Worm (Caenorhabditis elegans) whole organism, L2 larva: ENCODE measurements around the gene frpr-18.

Experiments
- C34F6.9 ChIP-seq: fragments of 150-350 bp; optimal IDR thresholded peaks from 2 replicates; lab custom pipeline; 2014; ENCODE audit warnings: missing biosample characterization, missing genetic modification characterization
- F13H6.1 ChIP-seq: sonication (generic microtip); optimal IDR thresholded peaks from 2 replicates; lab custom pipeline; 2016; ENCODE audit warnings: missing genetic modification characterization, missing compliant biosample characterization
- Y55F3AM.14 ChIP-seq: fragments of 200-800 bp; sonication (Bioruptor generic); optimal IDR thresholded peaks from 2 replicates; lab custom pipeline; 2018; ENCODE audit warnings: mild to moderate bottlenecking, missing genetic modification characterization, missing compliant biosample characterization
- ZK546.5 ChIP-seq: sonication (generic microtip); optimal IDR thresholded peaks from 2 replicates; lab custom pipeline; 2017; ENCODE audit warnings: missing biosample characterization, missing genetic modification characterization
- alr-1 ChIP-seq: fragments of 150-350 bp; optimal IDR thresholded peaks from 2 replicates; lab custom pipeline; 2014; ENCODE audit warnings: missing biosample characterization, missing genetic modification characterization
- aly-2 ChIP-seq: fragments of 150-350 bp; optimal IDR thresholded peaks from 2 replicates; lab custom pipeline; 2014; ENCODE audit warnings: missing biosample characterization, missing genetic modification characterization
- ama-1 ChIP-seq: fragments of 150-350 bp; optimal IDR thresholded peaks from 2 replicates; lab custom pipeline; 2018; ENCODE audit warnings: inconsistent platforms
- blmp-1 ChIP-seq: sonication (generic microtip); optimal IDR thresholded peaks from 2 replicates; lab custom pipeline; 2017; ENCODE audit warnings: missing genetic modification characterization, mild to moderate bottlenecking, missing compliant biosample characterization, antibody characterized with exemption, moderate library complexity; ENCODE audit not compliant: insufficient read depth
- ceh-16 ChIP-seq: fragments of 150-350 bp; optimal IDR thresholded peaks from 2 replicates; lab custom pipeline; 2014; ENCODE audit warnings: missing biosample characterization, missing genetic modification characterization
- ceh-82 ChIP-seq: fragments of 150-350 bp; optimal IDR thresholded peaks from 2 replicates; lab custom pipeline; 2014; ENCODE audit warnings: missing biosample characterization, missing genetic modification characterization
- crh-2 ChIP-seq: sonication (generic microtip); optimal IDR thresholded peaks from 2 replicates; lab custom pipeline; 2017; ENCODE audit warnings: missing biosample characterization, missing genetic modification characterization
- dmd-4 ChIP-seq: sonication (generic microtip); optimal IDR thresholded peaks from 2 replicates; lab custom pipeline; 2017; ENCODE audit warnings: missing biosample characterization, missing genetic modification characterization
- egl-27 ChIP-seq: sonication (generic microtip); optimal IDR thresholded peaks from 3 replicates; lab custom pipeline; 2017; ENCODE audit warnings: missing biosample characterization, missing genetic modification reagents, missing genetic modification characterization
- elt-3 ChIP-seq: sonication (generic microtip); optimal IDR thresholded peaks from 2 replicates; lab custom pipeline; 2017; ENCODE audit warnings: missing biosample characterization, missing genetic modification characterization
- fos-1 ChIP-seq: fragments of 150-350 bp; optimal IDR thresholded peaks from 2 replicates; lab custom pipeline; 2014; ENCODE audit warnings: missing biosample characterization, missing genetic modification characterization
- gmeb-1 ChIP-seq: fragments of 150-350 bp; optimal IDR thresholded peaks from 2 replicates; lab custom pipeline; 2014; ENCODE audit warnings: missing biosample characterization, missing genetic modification characterization
- lin-11 ChIP-seq: fragments of 150-350 bp; sonication (generic microtip); optimal IDR thresholded peaks from 2 replicates; lab custom pipeline; 2014; ENCODE audit warnings: missing biosample characterization, missing genetic modification characterization, inconsistent platforms, mixed read lengths
- lin-13 ChIP-seq: fragments of 150-350 bp; optimal IDR thresholded peaks from 2 replicates; lab custom pipeline; 2014; ENCODE audit warnings: missing biosample characterization, missing genetic modification reagents, missing genetic modification characterization
- lin-39 ChIP-seq: fragments of 150-350 bp; optimal IDR thresholded peaks from 2 replicates; lab custom pipeline; 2014; ENCODE audit warnings: missing biosample characterization, missing genetic modification reagents, missing genetic modification characterization
- lsy-2 ChIP-seq, 2 experiments: fragments of 150-350 bp in 1 of 2; sonication (generic microtip) in 1 of 2; optimal IDR thresholded peaks; 2 replicates each; lab custom pipeline; 2014 to 2017; ENCODE audit warnings: missing biosample characterization in 2 of 2, missing genetic modification characterization in 2 of 2
- mab-5 ChIP-seq: fragments of 150-350 bp; optimal IDR thresholded peaks from 2 replicates; lab custom pipeline; 2014; ENCODE audit warnings: missing biosample characterization, missing genetic modification characterization
- mdl-1 ChIP-seq, 2 experiments: fragments of 150-350 bp in 1 of 2; sonication (generic microtip) in 1 of 2; optimal IDR thresholded peaks; 2 replicates each; lab custom pipeline; 2017; ENCODE audit warnings: missing biosample characterization in 2 of 2, missing genetic modification characterization in 2 of 2
- nhr-10 ChIP-seq: sonication (generic microtip); optimal IDR thresholded peaks from 2 replicates; lab custom pipeline; 2017; ENCODE audit warnings: missing biosample characterization, missing genetic modification characterization
- nhr-11 ChIP-seq: fragments of 150-350 bp; optimal IDR thresholded peaks from 2 replicates; lab custom pipeline; 2014; ENCODE audit warnings: missing biosample characterization, missing genetic modification characterization
- nhr-12 ChIP-seq: fragments of 150-350 bp; optimal IDR thresholded peaks from 2 replicates; lab custom pipeline; 2014; ENCODE audit warnings: missing biosample characterization, missing genetic modification characterization
- nhr-129 ChIP-seq: fragments of 150-350 bp; optimal IDR thresholded peaks from 2 replicates; lab custom pipeline; 2014; ENCODE audit warnings: missing biosample characterization, missing genetic modification characterization
- nhr-21 ChIP-seq: fragments of 150-350 bp; optimal IDR thresholded peaks from 2 replicates; lab custom pipeline; 2014; ENCODE audit warnings: missing biosample characterization, missing genetic modification characterization
- nhr-23 ChIP-seq: fragments of 150-350 bp; optimal IDR thresholded peaks from 2 replicates; lab custom pipeline; 2014; ENCODE audit warnings: missing biosample characterization, missing genetic modification reagents, missing genetic modification characterization
- nhr-25 ChIP-seq: fragments of 150-350 bp; sonication (generic microtip); optimal IDR thresholded peaks from 3 replicates; lab custom pipeline; 2014; ENCODE audit warnings: missing biosample characterization, missing genetic modification characterization
- nhr-6 ChIP-seq: fragments of 150-350 bp; optimal IDR thresholded peaks from 2 replicates; lab custom pipeline; 2014; ENCODE audit warnings: missing biosample characterization, missing genetic modification characterization
- nhr-77 ChIP-seq: fragments of 150-350 bp; optimal IDR thresholded peaks from 2 replicates; lab custom pipeline; 2014; ENCODE audit warnings: missing biosample characterization, missing genetic modification characterization
- sem-4 ChIP-seq: fragments of 150-350 bp; optimal IDR thresholded peaks from 2 replicates; lab custom pipeline; 2014; ENCODE audit warnings: missing biosample characterization, missing genetic modification reagents, missing genetic modification characterization
- skn-1 ChIP-seq: sonication (generic microtip); optimal IDR thresholded peaks from 2 replicates; lab custom pipeline; 2017; ENCODE audit warnings: missing biosample characterization, missing genetic modification characterization
- sma-3 ChIP-seq: sonication (generic microtip); optimal IDR thresholded peaks from 2 replicates; lab custom pipeline; 2016; ENCODE audit warnings: missing genetic modification reagents, missing genetic modification characterization, missing compliant biosample characterization
- sma-9 ChIP-seq, 2 experiments: fragments of 150-350 bp in 1 of 2; sonication (generic microtip) in 1 of 2; optimal IDR thresholded peaks; 2 replicates each; lab custom pipeline; 2014 to 2016; ENCODE audit warnings: missing genetic modification characterization in 2 of 2, mild to moderate bottlenecking in 1 of 2, missing biosample characterization in 1 of 2, missing compliant biosample characterization in 1 of 2, missing genetic modification reagents in 1 of 2, moderate library complexity in 1 of 2
- snpc-4 ChIP-seq: fragments of 150-350 bp; optimal IDR thresholded peaks from 2 replicates; lab custom pipeline; 2014; ENCODE audit warnings: missing biosample characterization, missing genetic modification characterization
- unc-39 ChIP-seq: fragments of 150-350 bp; optimal IDR thresholded peaks from 2 replicates; lab custom pipeline; 2014; ENCODE audit warnings: missing biosample characterization, missing genetic modification characterization
- unc-55 ChIP-seq: fragments of 150-350 bp; sonication (generic microtip); optimal IDR thresholded peaks from 3 replicates; lab custom pipeline; 2014; ENCODE audit warnings: missing biosample characterization, missing genetic modification reagents, missing genetic modification characterization
- zag-1 ChIP-seq: fragments of 150-350 bp; optimal IDR thresholded peaks from 2 replicates; lab custom pipeline; 2014; ENCODE audit warnings: missing biosample characterization, missing genetic modification characterization
- ztf-11 ChIP-seq: sonication (generic microtip); optimal IDR thresholded peaks from 2 replicates; lab custom pipeline; 2017; ENCODE audit warnings: missing biosample characterization, missing genetic modification characterization
- ztf-4 ChIP-seq: fragments of 150-350 bp; optimal IDR thresholded peaks from 2 replicates; lab custom pipeline; 2014; ENCODE audit warnings: missing biosample characterization, missing genetic modification characterization

frpr-18 gene

ce11 chrV:6878559-6878958, 8.5 kb downstream of the frpr-18 start:
- TF ChIP-seq crh-2 (tag; lab: Kevin White, UChicago) (no peak), C34F6.9 (tag; lab: Kevin White, UChicago) (no peak), aly-2 (tag; lab: Kevin White, UChicago) (no peak), skn-1 (tag; lab: Kevin White, UChicago) (no peak), ZK546.5 (tag; lab: Kevin White, UChicago) (no peak), blmp-1 (tag; lab: Kevin White, UChicago) (no peak), nhr-21 (tag; lab: Kevin White, UChicago) (no peak), nhr-23 (tag; lab: Kevin White, UChicago) (no peak), ceh-82 (tag; lab: Kevin White, UChicago) (no peak)

- TF ChIP-seq dmd-4 (tag; lab: Kevin White, UChicago): no peak
- TF ChIP-seq nhr-10 (tag; lab: Kevin White, UChicago): peak; percentile 0
- TF ChIP-seq nhr-11 (tag; lab: Kevin White, UChicago): no peak
- peak; percentile 21 for TF ChIP-seq crh-2 (tag; lab: Kevin White, UChicago)
- TF ChIP-seq C34F6.9 (tag; lab: Kevin White, UChicago): peak; percentile 82
- peak; percentile 34 for TF ChIP-seq snpc-4 (tag; lab: Kevin White, UChicago)
- TF ChIP-seq mab-5: peak; percentile 62
- peak; percentile 48 for TF ChIP-seq lin-39 (tag; lab: Kevin White, UChicago)
- TF ChIP-seq nhr-12 (tag; lab: Kevin White, UChicago): no peak
- TF ChIP-seq ztf-4 (tag; lab: Kevin White, UChicago): peak; percentile 36
- peak; percentile 89 for TF ChIP-seq nhr-129 (tag; lab: Kevin White, UChicago)
- TF ChIP-seq fos-1 (tag; lab: Kevin White, UChicago): peak; percentile 67
- peak; percentile 55 for TF ChIP-seq lin-13 (GFP tag; lab: Kevin White, UChicago)
- peak; percentile 51 to 61 for TF ChIP-seq mdl-1 (tag; optimal IDR thresholded peaks at IDR 0.05; lab: Kevin White, UChicago)
- peak; percentile 67 for TF ChIP-seq ceh-82 (tag; lab: Kevin White, UChicago)
- TF ChIP-seq gmeb-1 (tag; lab: Kevin White, UChicago): peak; percentile 11
- peak; percentile 85 for TF ChIP-seq unc-55 (GFP tag; lab: Kevin White, UChicago)
- TF ChIP-seq lin-11: peak; percentile 59
- TF ChIP-seq aly-2 (tag; lab: Kevin White, UChicago): no peak
- TF ChIP-seq blmp-1 (tag; lab: Kevin White, UChicago): peak; percentile 38
- no peak for TF ChIP-seq elt-3 (tag; lab: Kevin White, UChicago)
- peak; percentile 64 for TF ChIP-seq egl-27 (tag; lab: Kevin White, UChicago)
- peak; percentile 7 for TF ChIP-seq ztf-11 (tag; lab: Kevin White, UChicago)
- TF ChIP-seq unc-39 (tag; lab: Kevin White, UChicago): peak; percentile 56
- TF ChIP-seq ama-1: no peak
- TF ChIP-seq lsy-2 (tag; optimal IDR thresholded peaks at IDR 0.05; lab: Kevin White, UChicago): peak; percentile 61 to 67
- TF ChIP-seq sem-4 (tag; lab: Kevin White, UChicago): peak; percentile 61
- peak; percentile 95 for TF ChIP-seq F13H6.1 (tag; lab: Kevin White, UChicago)
- peak; percentile 34 for TF ChIP-seq sma-3 (GFP tag; lab: Kevin White, UChicago)
- TF ChIP-seq alr-1 (tag; lab: Kevin White, UChicago): no peak
- TF ChIP-seq nhr-77 (tag; lab: Kevin White, UChicago): no peak
- TF ChIP-seq zag-1 (tag; lab: Kevin White, UChicago): peak; percentile 75
- TF ChIP-seq Y55F3AM.14 (GFP tag; lab: Kevin White, UChicago): peak; percentile 30
- peak; percentile 76 for TF ChIP-seq sma-9 (GFP tag; optimal IDR thresholded peaks at IDR 0.05; lab: Kevin White, UChicago)
- no peak for TF ChIP-seq sma-9 (tag; optimal IDR thresholded peaks at IDR 0.05; lab: Kevin White, UChicago)
- TF ChIP-seq nhr-21 (tag; lab: Kevin White, UChicago): peak; percentile 26
- TF ChIP-seq ceh-16 (tag; lab: Kevin White, UChicago): peak; percentile 50
- peak; percentile 56 for TF ChIP-seq nhr-25 (tag; lab: Kevin White, UChicago)
- peak; percentile 12 for TF ChIP-seq nhr-6 (tag; lab: Kevin White, UChicago)
- TF ChIP-seq, all 48 proteins: peak for 30
These were observed 9.4 kb downstream of the frpr-18 start for ce11 chrV:6879490-6879889.
